Worm (Caenorhabditis elegans): ENCODE results near the gene srx-117.

ce11 chrV:5630792-5631191 lies 13.5 kb upstream of the srx-117 start, which contains the start of gene acy-4:
- no peak for TF ChIP-seq ama-1 (optimal IDR thresholded peaks at IDR 0.05)
- TF ChIP-seq tbx-37 (GFP tag; conservative IDR thresholded peaks at IDR 0.05): no peak
- no peak for TF ChIP-seq flt-1 (GFP tag; IDR thresholded peaks at IDR 0.05)

All from whole organism, early embryonic.